Fruit fly (Drosophila melanogaster): ENCODE measurements around the gene Sema1a.

Gene Sema1a

dm6 chr2L:8633671-8634391 is 91.9 kb downstream of the Sema1a start:
- no peak for TF ChIP-seq CTCF (optimal IDR thresholded peaks at IDR 0.05)
- TF ChIP-seq CG8478 (optimal IDR thresholded peaks at IDR 0.05): no peak

- TF ChIP-seq CG8478 (optimal IDR thresholded peaks at IDR 0.05) (no peak), CTCF (optimal IDR thresholded peaks at IDR 0.05) (no peak)
Measured at dm6 chr2L:8659549-8659948, 117.6 kb downstream of the Sema1a start.

- TF ChIP-seq CG8478 (optimal IDR thresholded peaks at IDR 0.05) (no peak), CTCF (optimal IDR thresholded peaks at IDR 0.05) (no peak)
Measured at dm6 chr2L:8672278-8672748, 130.4 kb downstream of the Sema1a start, which contains the start of gene Glt. Gene Glt, plus strand, starts transcription at chr2L:8672698.

- TF ChIP-seq CTCF (optimal IDR thresholded peaks at IDR 0.05): no peak
- TF ChIP-seq CG8478 (optimal IDR thresholded peaks at IDR 0.05): no peak
Measured at dm6 chr2L:8678955-8679354, 137.0 kb downstream of the Sema1a start.

dm6 chr2L:8679712-8680111 is 137.8 kb downstream of the Sema1a start, which contains the start of gene CG9287:
Gene CG9287, minus strand, starts transcription at chr2L:8679812.
- no peak for TF ChIP-seq CTCF (optimal IDR thresholded peaks at IDR 0.05)
- no peak for TF ChIP-seq CG8478 (optimal IDR thresholded peaks at IDR 0.05)

- TF ChIP-seq CTCF (optimal IDR thresholded peaks at IDR 0.05) (no peak), CG8478 (optimal IDR thresholded peaks at IDR 0.05) (no peak)
Measured at dm6 chr2L:8683261-8684042, 141.5 kb downstream of the Sema1a start.

dm6 chr2L:8684276-8684675 is 142.3 kb downstream of the Sema1a start, which contains the start of gene CG9289:
Gene CG9289, minus strand, starts transcription at chr2L:8684376.
- TF ChIP-seq CTCF (optimal IDR thresholded peaks at IDR 0.05) (no peak), CG8478 (optimal IDR thresholded peaks at IDR 0.05) (no peak)

- no peak for TF ChIP-seq CG8478 (optimal IDR thresholded peaks at IDR 0.05)
- TF ChIP-seq CTCF (optimal IDR thresholded peaks at IDR 0.05): no peak
Measured at dm6 chr2L:8685668-8686306, 143.8 kb downstream of the Sema1a start, which contains the start of the genes PrBP and Trs23. Gene PrBP, minus strand, starts transcription at chr2L:8685955. Gene Trs23, plus strand, starts transcription at chr2L:8686231.

- no peak for TF ChIP-seq CG8478 (optimal IDR thresholded peaks at IDR 0.05)
- no peak for TF ChIP-seq CTCF (optimal IDR thresholded peaks at IDR 0.05)
Measured at dm6 chr2L:8689853-8690252, 147.9 kb downstream of the Sema1a start.

dm6 chr2L:8690382-8690781 is 148.4 kb downstream of the Sema1a start:
- no peak for TF ChIP-seq CG8478 (optimal IDR thresholded peaks at IDR 0.05)
- TF ChIP-seq CTCF (optimal IDR thresholded peaks at IDR 0.05): no peak

dm6 chr2L:8690913-8691291 is 149.0 kb downstream of the Sema1a start:
- no peak for TF ChIP-seq CG8478 (optimal IDR thresholded peaks at IDR 0.05)

dm6 chr2L:8691292-8691975 is 149.5 kb downstream of the Sema1a start:
- no peak for TF ChIP-seq CTCF (optimal IDR thresholded peaks at IDR 0.05)
- TF ChIP-seq CG8478 (optimal IDR thresholded peaks at IDR 0.05): no peak

- TF ChIP-seq CTCF (optimal IDR thresholded peaks at IDR 0.05) (no peak), CG8478 (optimal IDR thresholded peaks at IDR 0.05) (no peak)
Measured at dm6 chr2L:8692426-8693180, 150.7 kb downstream of the Sema1a start.

- TF ChIP-seq CTCF (optimal IDR thresholded peaks at IDR 0.05) (no peak), CG8478 (optimal IDR thresholded peaks at IDR 0.05) (no peak)
Measured at dm6 chr2L:8694250-8694704, 152.3 kb downstream of the Sema1a start.

Data from S2 (cell line).